Fruit fly (Drosophila melanogaster) whole organism, wandering third instar larva: ENCODE results near the gene CG33293.

Source experiments
- Abd-B ChIP-seq: fragments of >200 bp; optimal IDR thresholded peaks from 2 replicates; lab custom pipeline; 2017; ENCODE audit warnings: missing biosample characterization, missing genetic modification characterization
- CG32264 ChIP-seq: fragments of 200-800 bp; sonication (Bioruptor generic); optimal IDR thresholded peaks from 2 replicates; lab custom pipeline; 2016; ENCODE audit warnings: missing biosample characterization, missing genetic modification characterization
- CG9705 ChIP-seq: fragments of 200-800 bp; sonication (Bioruptor generic); optimal IDR thresholded peaks from 2 replicates; lab custom pipeline; 2018; ENCODE audit warnings: missing biosample characterization, mild to moderate bottlenecking, missing genetic modification characterization
- CrebA ChIP-seq: fragments of 200-800 bp; sonication (Bioruptor generic); optimal IDR thresholded peaks from 2 replicates; lab custom pipeline; 2016; ENCODE audit warnings: missing biosample characterization, mild to moderate bottlenecking, missing genetic modification characterization, borderline replicate concordance
- Dfd ChIP-seq: fragments of >200 bp; optimal IDR thresholded peaks from 2 replicates; lab custom pipeline; 2017; ENCODE audit warnings: missing biosample characterization, missing genetic modification characterization
- Dif ChIP-seq: fragments of 200-275, 200-300 bp; sonication (Bioruptor generic); optimal IDR thresholded peaks from 2 replicates; lab custom pipeline; 2018; ENCODE audit warnings: missing biosample characterization, missing genetic modification characterization; ENCODE audit not compliant: partially characterized antibody
- GATAd ChIP-seq: sonication (Bioruptor generic); optimal IDR thresholded peaks from 2 replicates; lab custom pipeline; 2016; ENCODE audit warnings: missing biosample characterization, missing genetic modification characterization
- HLH106 ChIP-seq: fragments of 200-800 bp; optimal IDR thresholded peaks from 3 replicates; lab custom pipeline; 2019; ENCODE audit warnings: missing biosample characterization, mild to moderate bottlenecking, missing genetic modification characterization, moderate library complexity
- Hnf4 ChIP-seq: fragments of 200-800 bp; sonication (Bioruptor generic); optimal IDR thresholded peaks from 2 replicates; lab custom pipeline; 2016; ENCODE audit warnings: missing biosample characterization, mild to moderate bottlenecking, missing genetic modification characterization
- Hr78 ChIP-seq: fragments of >200 bp; optimal IDR thresholded peaks from 2 replicates; lab custom pipeline; 2017; ENCODE audit warnings: missing biosample characterization, missing genetic modification characterization
- Hr83 ChIP-seq: fragments of 200-300 bp; sonication (Bioruptor generic); optimal IDR thresholded peaks from 2 replicates; lab custom pipeline; 2016; ENCODE audit warnings: missing biosample characterization, mild to moderate bottlenecking, missing genetic modification characterization, moderate library complexity; ENCODE audit not compliant: poor library complexity, severe bottlenecking
- Jra ChIP-seq: sonication (Bioruptor generic); optimal IDR thresholded peaks from 2 replicates; lab custom pipeline; 2016; ENCODE audit warnings: missing biosample characterization, missing genetic modification characterization
- Mio ChIP-seq: sonication (Bioruptor generic); optimal IDR thresholded peaks from 2 replicates; lab custom pipeline; 2016; ENCODE audit warnings: missing biosample characterization, missing genetic modification characterization
- Myc ChIP-seq: fragments of >200 bp; optimal IDR thresholded peaks from 2 replicates; lab custom pipeline; 2017
- N ChIP-seq: fragments of >200 bp; optimal IDR thresholded peaks from 2 replicates; lab custom pipeline; 2018; ENCODE audit warnings: missing biosample characterization, missing external identifiers, missing genetic modification characterization
- OdsH ChIP-seq: fragments of 200-800 bp; sonication (Bioruptor generic); optimal IDR thresholded peaks from 2 replicates; lab custom pipeline; 2016; ENCODE audit warnings: missing biosample characterization, mild to moderate bottlenecking, missing genetic modification characterization
- Rel ChIP-seq, 2 experiments: fragments of 200-800 bp; sonication (Bioruptor generic) in 1 of 2; optimal IDR thresholded peaks; 2 replicates in 1 of 2; 3 replicates in 1 of 2; lab custom pipeline; 2016 to 2019; ENCODE audit warnings: mild to moderate bottlenecking in 2 of 2, missing biosample characterization in 2 of 2, missing genetic modification characterization in 2 of 2, moderate library complexity in 1 of 2
- Sp1 ChIP-seq: fragments of 200-800 bp; sonication (Bioruptor generic); optimal IDR thresholded peaks from 3 replicates; lab custom pipeline; 2019; ENCODE audit warnings: missing biosample characterization, mild to moderate bottlenecking, missing genetic modification characterization, moderate library complexity
- Vsx2 ChIP-seq: fragments of 200-300, 225-300 bp; sonication (Bioruptor generic); optimal IDR thresholded peaks from 2 replicates; lab custom pipeline; 2018; ENCODE audit warnings: missing biosample characterization, missing genetic modification characterization; ENCODE audit not compliant: partially characterized antibody
- br ChIP-seq: fragments of 200-800 bp; sonication (Bioruptor generic); optimal IDR thresholded peaks from 2 replicates; lab custom pipeline; 2016; ENCODE audit warnings: missing biosample characterization, missing genetic modification characterization
- brk ChIP-seq: fragments of 200-800 bp; sonication (Bioruptor generic); optimal IDR thresholded peaks from 2 replicates; lab custom pipeline; 2016; ENCODE audit warnings: missing biosample characterization, mild to moderate bottlenecking, missing genetic modification characterization
- dl ChIP-seq, 2 experiments: fragments of 175-275, 200-275 bp in 1 of 2; fragments of 200-275 bp in 1 of 2; sonication (Bioruptor generic); optimal IDR thresholded peaks; lab custom pipeline; 2018; ENCODE audit warnings: mild to moderate bottlenecking in 2 of 2, missing biosample characterization in 2 of 2, missing genetic modification characterization in 2 of 2, moderate library complexity in 2 of 2; ENCODE audit not compliant: partially characterized antibody in 2 of 2, insufficient read depth in 1 of 2
- dmrt93B ChIP-seq: fragments of 200-800 bp; sonication (Bioruptor generic); optimal IDR thresholded peaks from 2 replicates; lab custom pipeline; 2018; ENCODE audit warnings: missing biosample characterization, mild to moderate bottlenecking, missing genetic modification characterization
- dsf ChIP-seq: sonication (Bioruptor generic); optimal IDR thresholded peaks from 2 replicates; lab custom pipeline; 2016; ENCODE audit warnings: missing biosample characterization, missing genetic modification characterization, borderline replicate concordance
- ey ChIP-seq: fragments of 200-800 bp; sonication (Bioruptor generic); optimal IDR thresholded peaks from 2 replicates; lab custom pipeline; 2016; ENCODE audit warnings: missing biosample characterization, missing genetic modification characterization
- foxo ChIP-seq, 2 experiments: fragments of 200-800 bp; sonication (Bioruptor generic); optimal IDR thresholded peaks; 2 replicates in 1 of 2; 3 replicates in 1 of 2; lab custom pipeline; 2016 to 2017; ENCODE audit warnings: missing biosample characterization in 2 of 2, missing genetic modification characterization in 2 of 2
- fru ChIP-seq: fragments of 200-800 bp; sonication (Bioruptor generic); optimal IDR thresholded peaks from 3 replicates; lab custom pipeline; 2016; ENCODE audit warnings: missing biosample characterization, mild to moderate bottlenecking, missing genetic modification characterization
- h ChIP-seq: fragments of 200-800 bp; sonication (Bioruptor generic); optimal IDR thresholded peaks from 3 replicates; lab custom pipeline; 2016; ENCODE audit warnings: missing biosample characterization, mild to moderate bottlenecking, missing genetic modification characterization
- jim ChIP-seq: fragments of 175-275, 200-325 bp; sonication (Bioruptor generic); optimal IDR thresholded peaks from 2 replicates; lab custom pipeline; 2016; ENCODE audit warnings: missing biosample characterization, mild to moderate bottlenecking, missing genetic modification characterization
- lola ChIP-seq: fragments of >200 bp; optimal IDR thresholded peaks from 2 replicates; lab custom pipeline; 2017; ENCODE audit warnings: missing biosample characterization, missing genetic modification characterization
- pan ChIP-seq: fragments of >200 bp; optimal IDR thresholded peaks from 2 replicates; lab custom pipeline; 2017
- psq ChIP-seq: fragments of 200-800 bp; sonication (Bioruptor generic); optimal IDR thresholded peaks from 3 replicates; lab custom pipeline; 2017; ENCODE audit warnings: missing biosample characterization, mild to moderate bottlenecking, missing genetic modification characterization, moderate library complexity
- rgr ChIP-seq: fragments of 200-800 bp; sonication (Bioruptor generic); optimal IDR thresholded peaks from 3 replicates; lab custom pipeline; 2016; ENCODE audit warnings: missing biosample characterization, mild to moderate bottlenecking, missing genetic modification characterization
- sv ChIP-seq: fragments of 200-800 bp; sonication (Bioruptor generic); optimal IDR thresholded peaks from 3 replicates; lab custom pipeline; 2016; ENCODE audit warnings: missing biosample characterization, missing genetic modification characterization
- tai ChIP-seq: sonication (Bioruptor generic); optimal IDR thresholded peaks from 2 replicates; lab custom pipeline; 2016; ENCODE audit warnings: missing biosample characterization, missing genetic modification characterization
- usp ChIP-seq: fragments of >200 bp; optimal IDR thresholded peaks from 2 replicates; lab custom pipeline; 2017; ENCODE audit warnings: missing biosample characterization, missing genetic modification characterization
- woc ChIP-seq: sonication (Bioruptor generic); optimal IDR thresholded peaks from 2 replicates; lab custom pipeline; 2016; ENCODE audit warnings: missing biosample characterization, mild to moderate bottlenecking, missing genetic modification characterization

The CG33293 gene

dm6 chr3R:5263311-5264250 lies 23.0 kb upstream of the CG33293 start:
- TF ChIP-seq h = peak; percentile 36
- no peak for TF ChIP-seq CG9705 (GFP tag; lab: Kevin White, UChicago)
- TF ChIP-seq HLH106 (tag; lab: Kevin White, UChicago) = peak; percentile 54
- TF ChIP-seq N (GFP tag; lab: Kevin White, UChicago) = peak; percentile 17
- TF ChIP-seq psq = peak; percentile 4
- peak in 1 of 2 experiments; percentile 46 for TF ChIP-seq foxo (GFP tag; optimal IDR thresholded peaks at IDR 0.05; lab: Kevin White, UChicago)
- peak; percentile 22 for TF ChIP-seq dmrt93B (GFP tag; lab: Kevin White, UChicago)
- no peak for TF ChIP-seq dsf (GFP tag; lab: Kevin White, UChicago)
- no peak for TF ChIP-seq pan (lab: Kevin White, UChicago)
- TF ChIP-seq sv = peak; percentile 37
- TF ChIP-seq Rel (GFP tag; optimal IDR thresholded peaks at IDR 0.05; lab: Kevin White, UChicago) = no peak
- peak; percentile 9 for TF ChIP-seq Rel (tag; optimal IDR thresholded peaks at IDR 0.05; lab: Kevin White, UChicago)
- no peak for TF ChIP-seq OdsH (GFP tag; lab: Kevin White, UChicago)
- TF ChIP-seq Vsx2 (GFP tag; lab: Kevin White, UChicago) = no peak
- TF ChIP-seq Myc = no peak
- TF ChIP-seq dl (GFP tag; optimal IDR thresholded peaks at IDR 0.05; lab: Kevin White, UChicago; ENCODE audit: insufficient read depth in 1 of 2, partially characterized antibody in 2 of 2) = peak in 1 of 2 experiments; percentile 27
- no peak for TF ChIP-seq Abd-B (GFP tag; lab: Kevin White, UChicago)
- no peak for TF ChIP-seq tai
- peak; percentile 59 for TF ChIP-seq Sp1 (GFP tag; lab: Kevin White, UChicago)
- no peak for TF ChIP-seq fru (GFP tag; lab: Kevin White, UChicago)
- peak; percentile 16 for TF ChIP-seq brk
- no peak for TF ChIP-seq lola (GFP tag; lab: Kevin White, UChicago)
- TF ChIP-seq Dif = peak; percentile 53
- TF ChIP-seq, all 38 proteins: peak for 12

- no peak for TF ChIP-seq h
- TF ChIP-seq fru (GFP tag; lab: Kevin White, UChicago) = no peak
- TF ChIP-seq OdsH (GFP tag; lab: Kevin White, UChicago) = no peak
- no peak for TF ChIP-seq dmrt93B (GFP tag; lab: Kevin White, UChicago)
- TF ChIP-seq CG9705 (GFP tag; lab: Kevin White, UChicago) = no peak
- TF ChIP-seq Hr83 (GFP tag; lab: Kevin White, UChicago) = no peak
- TF ChIP-seq Vsx2 (GFP tag; lab: Kevin White, UChicago) = no peak
- no peak for TF ChIP-seq tai
- no peak for TF ChIP-seq N (GFP tag; lab: Kevin White, UChicago)
- TF ChIP-seq, all 38 proteins: peak for 0
These were observed 22.1 kb upstream of the CG33293 start, which contains the start of gene Tim17a2 for dm6 chr3R:5262592-5262991. Tim17a2 (minus strand) TSS chr3R:5262692.

dm6 chr3R:5261996-5262535 lies 21.5 kb upstream of the CG33293 start:
- TF ChIP-seq brk = no peak
- TF ChIP-seq Rel (GFP tag; optimal IDR thresholded peaks at IDR 0.05; lab: Kevin White, UChicago) = no peak
- TF ChIP-seq Rel (tag; optimal IDR thresholded peaks at IDR 0.05; lab: Kevin White, UChicago) = no peak
- TF ChIP-seq dl (GFP tag; optimal IDR thresholded peaks at IDR 0.05; lab: Kevin White, UChicago; ENCODE audit: insufficient read depth in 1 of 2, partially characterized antibody in 2 of 2) = no peak
- TF ChIP-seq Sp1 (GFP tag; lab: Kevin White, UChicago) = no peak
- no peak for TF ChIP-seq lola (GFP tag; lab: Kevin White, UChicago)
- TF ChIP-seq Hnf4 (GFP tag; lab: Kevin White, UChicago) = no peak
- TF ChIP-seq Dfd (GFP tag; lab: Kevin White, UChicago) = no peak
- TF ChIP-seq psq = peak; percentile 15
- TF ChIP-seq Hr78 (GFP tag; lab: Kevin White, UChicago) = no peak
- TF ChIP-seq Dif = no peak
- peak; percentile 48 for TF ChIP-seq fru (GFP tag; lab: Kevin White, UChicago)
- TF ChIP-seq Mio (GFP tag; lab: Kevin White, UChicago) = no peak
- TF ChIP-seq dmrt93B (GFP tag; lab: Kevin White, UChicago) = no peak
- no peak for TF ChIP-seq Abd-B (GFP tag; lab: Kevin White, UChicago)
- peak; percentile 16 for TF ChIP-seq ey (GFP tag; lab: Kevin White, UChicago)
- no peak for TF ChIP-seq sv
- no peak for TF ChIP-seq CG9705 (GFP tag; lab: Kevin White, UChicago)
- peak; percentile 38 for TF ChIP-seq br (GFP tag; lab: Kevin White, UChicago)
- no peak for TF ChIP-seq GATAd
- no peak for TF ChIP-seq dsf (GFP tag; lab: Kevin White, UChicago)
- TF ChIP-seq woc (GFP tag; lab: Kevin White, UChicago) = no peak
- no peak for TF ChIP-seq rgr (GFP tag; lab: Kevin White, UChicago)
- TF ChIP-seq Vsx2 (GFP tag; lab: Kevin White, UChicago) = no peak
- TF ChIP-seq Jra (GFP tag; lab: Kevin White, UChicago) = peak; percentile 45
- TF ChIP-seq jim (GFP tag; lab: Kevin White, UChicago) = no peak
- TF ChIP-seq HLH106 (tag; lab: Kevin White, UChicago) = peak; percentile 14
- TF ChIP-seq CG32264 (GFP tag; lab: Kevin White, UChicago) = peak; percentile 2
- no peak for TF ChIP-seq usp
- TF ChIP-seq h = peak; percentile 53
- TF ChIP-seq tai = no peak
- TF ChIP-seq CrebA (GFP tag; lab: Kevin White, UChicago) = no peak
- peak in 1 of 2 experiments; percentile 37 for TF ChIP-seq foxo (GFP tag; optimal IDR thresholded peaks at IDR 0.05; lab: Kevin White, UChicago)
- no peak for TF ChIP-seq Myc
- TF ChIP-seq Hr83 (GFP tag; lab: Kevin White, UChicago) = no peak
- peak; percentile 26 for TF ChIP-seq OdsH (GFP tag; lab: Kevin White, UChicago)
- no peak for TF ChIP-seq pan (lab: Kevin White, UChicago)
